Fruit fly (Drosophila melanogaster) whole organism, adult: ENCODE data around the gene CG11035.

Experiments used
- CG11617 ChIP-seq: fragments of 200-800 bp; sonication (Bioruptor generic); optimal IDR thresholded peaks from 2 replicates; lab custom pipeline; 2017; ENCODE audit warnings: mild to moderate bottlenecking, missing biosample characterization, missing genetic modification reagents, missing genetic modification characterization
- CG12768 ChIP-seq: fragments of 200-800 bp; sonication (Bioruptor generic); optimal IDR thresholded peaks from 2 replicates; lab custom pipeline; 2017; ENCODE audit warnings: missing biosample characterization, missing genetic modification characterization, mild to moderate bottlenecking, moderate library complexity, missing genetic modification reagents
- CG14711 ChIP-seq: fragments of 200-800 bp; sonication (Bioruptor generic); optimal IDR thresholded peaks from 2 replicates; lab custom pipeline; 2018; ENCODE audit warnings: missing biosample characterization, mild to moderate bottlenecking, missing genetic modification characterization, moderate library complexity
- CG1620 ChIP-seq: fragments of 200-800 bp; sonication (Bioruptor generic); optimal IDR thresholded peaks from 2 replicates; lab custom pipeline; 2016; ENCODE audit warnings: missing biosample characterization, missing genetic modification characterization
- CG33017 ChIP-seq: fragments of 200-800 bp; sonication (Bioruptor generic); optimal IDR thresholded peaks from 2 replicates; lab custom pipeline; 2018; ENCODE audit warnings: missing biosample characterization, mild to moderate bottlenecking, missing genetic modification characterization, moderate library complexity
- CG5204 ChIP-seq: fragments of 200-800 bp; sonication (Bioruptor generic); optimal IDR thresholded peaks from 2 replicates; lab custom pipeline; 2016; ENCODE audit warnings: missing biosample characterization, missing genetic modification characterization
- CG7045 ChIP-seq: fragments of 200-800 bp; sonication (Bioruptor generic); optimal IDR thresholded peaks from 2 replicates; lab custom pipeline; 2017; ENCODE audit warnings: missing biosample characterization, mild to moderate bottlenecking, missing genetic modification characterization
- CG7101 ChIP-seq: fragments of 200-800 bp; sonication (Bioruptor generic); optimal IDR thresholded peaks from 2 replicates; lab custom pipeline; 2018; ENCODE audit warnings: missing biosample characterization, mild to moderate bottlenecking, missing genetic modification characterization, moderate library complexity
- Clk ChIP-seq: fragments of 200-800 bp; sonication (Bioruptor generic); optimal IDR thresholded peaks from 2 replicates; lab custom pipeline; 2017; ENCODE audit warnings: missing biosample characterization, missing genetic modification characterization
- Crg-1 ChIP-seq: fragments of 200-800 bp; sonication (Bioruptor generic); optimal IDR thresholded peaks from 2 replicates; lab custom pipeline; 2016; ENCODE audit warnings: missing biosample characterization, missing genetic modification characterization
- Hr96 ChIP-seq: fragments of 200-800 bp; sonication (Bioruptor generic); optimal IDR thresholded peaks from 2 replicates; lab custom pipeline; 2016; ENCODE audit warnings: missing biosample characterization, missing genetic modification characterization
- Mnt ChIP-seq: fragments of 200-800 bp; sonication (Bioruptor generic); optimal IDR thresholded peaks from 2 replicates; lab custom pipeline; 2016; ENCODE audit warnings: missing biosample characterization, mild to moderate bottlenecking, missing genetic modification characterization
- bab1 ChIP-seq: fragments of 200-800 bp; sonication (Bioruptor generic); optimal IDR thresholded peaks from 3 replicates; lab custom pipeline; 2019; ENCODE audit warnings: missing biosample characterization, mild to moderate bottlenecking, missing genetic modification characterization, moderate library complexity
- cic ChIP-seq: fragments of 200-800 bp; sonication (Bioruptor generic); optimal IDR thresholded peaks from 2 replicates; lab custom pipeline; 2017; ENCODE audit warnings: missing biosample characterization, mild to moderate bottlenecking, missing genetic modification characterization, moderate library complexity
- cnc ChIP-seq, 2 experiments: fragments of >200 bp; optimal IDR thresholded peaks; 2 replicates each; lab custom pipeline; 2017
- kay ChIP-seq: fragments of 200-800 bp; sonication (Bioruptor generic); peaks from one replicate; lab custom pipeline; 2016; ENCODE audit warnings: missing biosample characterization, missing genetic modification characterization, borderline replicate concordance
- ovo ChIP-seq: fragments of 200-800 bp; sonication (Bioruptor generic); optimal IDR thresholded peaks from 2 replicates; lab custom pipeline; 2016; ENCODE audit warnings: missing biosample characterization, missing genetic modification characterization
- pad ChIP-seq: fragments of 200-800 bp; sonication (Bioruptor generic); optimal IDR thresholded peaks from 3 replicates; lab custom pipeline; 2017; ENCODE audit warnings: missing biosample characterization, missing genetic modification characterization, mild to moderate bottlenecking, moderate library complexity, missing genetic modification reagents
- tj ChIP-seq: fragments of 200-800 bp; sonication (Bioruptor generic); optimal IDR thresholded peaks from 3 replicates; lab custom pipeline; 2017; ENCODE audit warnings: missing biosample characterization, mild to moderate bottlenecking, missing genetic modification characterization, moderate library complexity
- toe ChIP-seq: fragments of 200-800 bp; sonication (Bioruptor generic); optimal IDR thresholded peaks from 2 replicates; lab custom pipeline; 2016; ENCODE audit warnings: missing biosample characterization, missing genetic modification characterization

Gene CG11035

DNA sequence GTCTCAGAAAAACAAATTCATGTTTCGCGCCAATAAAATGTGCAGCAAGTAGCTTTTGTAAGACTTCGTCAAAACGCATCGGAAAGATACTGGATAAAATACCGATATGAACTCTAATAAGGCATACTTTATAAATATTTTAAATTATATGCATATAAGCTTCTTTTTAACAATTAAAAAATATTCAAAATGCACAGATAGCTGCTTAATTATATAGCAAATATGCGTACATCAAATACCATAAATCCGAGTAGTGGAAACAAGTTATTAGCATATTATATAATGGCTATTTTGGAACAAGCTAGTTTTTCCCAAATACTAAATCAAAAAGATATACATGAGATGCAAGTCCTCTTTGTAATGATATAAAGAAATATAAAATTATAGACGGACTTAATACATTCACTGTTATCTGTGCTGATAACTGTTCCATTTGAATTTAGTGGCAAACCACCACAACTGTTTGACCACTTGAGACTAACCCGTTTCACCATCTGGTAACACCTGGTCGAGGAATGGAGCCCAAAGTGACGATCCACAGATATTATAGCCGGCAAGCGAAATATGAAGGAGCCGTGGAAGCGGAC, 33.2 kb downstream of the CG11035 start, which contains the start of gene PIG-H:
PIG-H (plus strand) TSS at position 303 of the 587 bp plus-strand sequence.
- TF ChIP-seq kay (GFP tag; lab: Kevin White, UChicago), result peak; percentile 22
- TF ChIP-seq cnc (optimal IDR thresholded peaks at IDR 0.05; lab: Kevin White, UChicago), result no peak
- no peak for TF ChIP-seq CG1620 (GFP tag; lab: Kevin White, UChicago)
- no peak for TF ChIP-seq cic (GFP tag; lab: Kevin White, UChicago)
- TF ChIP-seq bab1 (GFP tag; lab: Kevin White, UChicago), result no peak
- TF ChIP-seq CG5204 (GFP tag; lab: Kevin White, UChicago), result peak; percentile 11
- TF ChIP-seq CG14711, result peak; percentile 23
- TF ChIP-seq CG12768, result peak; percentile 5
- peak; percentile 8 for TF ChIP-seq toe (GFP tag; lab: Kevin White, UChicago)

DNA sequence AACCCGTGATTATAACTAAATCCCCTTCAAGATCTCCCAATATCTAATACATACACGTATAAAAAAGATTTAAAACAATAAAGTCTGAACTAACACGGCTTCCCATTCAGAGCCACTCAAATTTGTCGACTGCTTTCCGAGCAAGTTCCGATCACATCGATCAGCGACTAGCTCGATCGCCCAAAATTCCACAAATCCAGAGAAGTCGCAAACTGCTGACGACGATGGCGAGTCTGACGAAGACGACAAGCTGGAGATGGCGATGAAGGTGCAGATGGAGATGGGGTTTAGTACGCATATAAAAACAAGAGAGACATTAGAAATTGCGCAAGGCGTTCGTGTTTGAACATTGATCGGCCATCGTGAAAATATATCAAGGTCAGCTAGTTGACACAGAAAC, 34.0 kb downstream of the CG11035 start:
- TF ChIP-seq Mnt (GFP tag; lab: Kevin White, UChicago) (no peak), toe (GFP tag; lab: Kevin White, UChicago) (no peak), CG7045 (GFP tag; lab: Kevin White, UChicago) (no peak), Clk (GFP tag; lab: Kevin White, UChicago) (no peak), bab1 (GFP tag; lab: Kevin White, UChicago) (no peak), Hr96 (GFP tag; lab: Kevin White, UChicago) (no peak), CG7101 (tag; lab: Kevin White, UChicago) (no peak), CG14711 (no peak), CG5204 (GFP tag; lab: Kevin White, UChicago) (no peak), kay (GFP tag; lab: Kevin White, UChicago) (no peak), CG11617 (GFP tag; lab: Kevin White, UChicago) (no peak), CG33017 (tag; lab: Kevin White, UChicago) (no peak), CG12768 (no peak), CG1620 (GFP tag; lab: Kevin White, UChicago) (no peak), ovo (GFP tag; lab: Kevin White, UChicago) (no peak)

DNA sequence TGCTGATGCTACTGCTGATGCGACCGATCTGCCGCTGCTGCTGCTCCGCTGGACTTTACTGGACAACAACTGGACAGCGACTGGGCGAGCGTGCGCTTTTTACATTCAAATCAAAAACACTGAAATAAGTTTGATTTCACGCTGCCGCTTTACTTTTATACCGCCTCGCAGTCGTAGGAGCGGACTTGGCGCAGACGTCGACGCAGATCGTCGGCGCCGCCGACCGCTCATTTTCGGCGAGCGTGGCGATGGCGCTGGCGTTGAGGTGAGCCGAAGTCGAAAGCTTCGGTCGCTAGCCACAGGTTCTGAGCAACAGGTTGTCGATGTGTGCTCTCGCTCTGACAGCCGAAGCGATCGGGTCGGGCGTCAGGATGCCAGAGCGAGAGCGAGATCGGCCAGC, 37.1 kb downstream of the CG11035 start, which contains the start of gene Elovl7:
Elovl7 (minus strand) TSS at position 131 of the 400 bp plus-strand sequence.
- TF ChIP-seq CG7101 (tag; lab: Kevin White, UChicago), result no peak
- no peak for TF ChIP-seq CG12768
- TF ChIP-seq tj, result peak; percentile 61
- TF ChIP-seq kay (GFP tag; lab: Kevin White, UChicago), result no peak
- TF ChIP-seq CG1620 (GFP tag; lab: Kevin White, UChicago), result peak; percentile 9
- TF ChIP-seq cnc (optimal IDR thresholded peaks at IDR 0.05; lab: Kevin White, UChicago), result no peak
- TF ChIP-seq CG11617 (GFP tag; lab: Kevin White, UChicago), result no peak
- TF ChIP-seq Hr96 (GFP tag; lab: Kevin White, UChicago), result no peak
- peak; percentile 38 for TF ChIP-seq bab1 (GFP tag; lab: Kevin White, UChicago)

DNA sequence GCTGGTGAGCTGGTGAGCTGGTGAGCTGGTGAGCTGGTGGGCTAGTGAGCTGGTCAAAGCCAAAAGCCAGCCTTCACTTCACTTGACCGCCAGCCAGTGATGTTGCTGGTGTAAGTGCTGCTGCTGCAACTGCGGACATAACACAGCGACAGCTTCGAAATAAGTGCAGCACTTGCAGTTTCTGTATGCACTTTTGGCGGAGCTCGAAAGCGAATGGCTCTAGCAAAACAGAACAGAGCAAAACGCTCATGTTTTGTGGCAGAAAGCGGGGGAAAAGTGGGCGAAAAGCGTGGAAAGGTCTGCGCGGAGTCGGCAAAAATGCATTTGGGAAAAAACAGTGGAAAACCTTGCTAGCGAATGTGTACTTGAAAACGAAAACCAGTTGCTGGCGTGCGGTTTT, 38.2 kb downstream of the CG11035 start:
- TF ChIP-seq CG7045 (GFP tag; lab: Kevin White, UChicago), result no peak
- TF ChIP-seq tj, result peak; percentile 97

dm6 chr3R:7993506-7993905, 39.3 kb downstream of the CG11035 start:
- TF ChIP-seq CG12768 (peak; percentile 13), cnc (optimal IDR thresholded peaks at IDR 0.05; lab: Kevin White, UChicago) (no peak)

- TF ChIP-seq cnc (optimal IDR thresholded peaks at IDR 0.05; lab: Kevin White, UChicago) (no peak), CG33017 (tag; lab: Kevin White, UChicago) (no peak), kay (GFP tag; lab: Kevin White, UChicago) (no peak), Clk (GFP tag; lab: Kevin White, UChicago) (no peak), Hr96 (GFP tag; lab: Kevin White, UChicago) (no peak), cic (GFP tag; lab: Kevin White, UChicago) (no peak), Crg-1 (no peak), CG1620 (GFP tag; lab: Kevin White, UChicago) (no peak), CG7045 (GFP tag; lab: Kevin White, UChicago) (no peak), pad (GFP tag; lab: Kevin White, UChicago) (no peak), tj (no peak), CG5204 (GFP tag; lab: Kevin White, UChicago) (no peak), toe (GFP tag; lab: Kevin White, UChicago) (no peak), ovo (GFP tag; lab: Kevin White, UChicago) (no peak), CG7101 (tag; lab: Kevin White, UChicago) (no peak), bab1 (GFP tag; lab: Kevin White, UChicago) (no peak), CG14711 (no peak)
Measured at dm6 chr3R:7992100-7992499, 40.7 kb downstream of the CG11035 start.

DNA sequence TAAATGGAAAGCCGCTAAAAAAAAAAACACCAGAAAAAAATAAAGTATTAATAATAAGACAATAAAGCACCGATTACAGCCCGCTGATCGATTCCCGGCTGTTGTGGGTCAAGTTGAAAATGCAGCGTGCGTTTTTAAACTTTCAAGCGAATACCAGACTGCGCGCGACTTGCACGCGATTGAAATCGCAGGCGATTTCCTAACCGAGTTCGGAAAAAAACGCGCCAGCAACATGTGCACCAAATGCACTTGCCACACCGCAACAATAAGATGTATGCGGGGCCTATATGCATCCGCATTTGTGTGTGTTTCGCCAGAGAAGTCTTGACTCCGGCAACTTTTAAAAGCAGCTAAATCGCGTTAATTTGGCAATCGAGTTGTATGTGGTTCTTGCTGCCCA, 41.4 kb downstream of the CG11035 start:
- TF ChIP-seq cnc (optimal IDR thresholded peaks at IDR 0.05; lab: Kevin White, UChicago), result no peak
- no peak for TF ChIP-seq CG7045 (GFP tag; lab: Kevin White, UChicago)
- TF ChIP-seq cic (GFP tag; lab: Kevin White, UChicago), result no peak
- TF ChIP-seq Mnt (GFP tag; lab: Kevin White, UChicago), result no peak
- no peak for TF ChIP-seq CG5204 (GFP tag; lab: Kevin White, UChicago)
- no peak for TF ChIP-seq CG7101 (tag; lab: Kevin White, UChicago)
- no peak for TF ChIP-seq CG33017 (tag; lab: Kevin White, UChicago)
- no peak for TF ChIP-seq CG12768
- TF ChIP-seq toe (GFP tag; lab: Kevin White, UChicago), result no peak
- no peak for TF ChIP-seq Hr96 (GFP tag; lab: Kevin White, UChicago)
